Fruit fly (Drosophila melanogaster) whole organism, embryonic: ENCODE measurements around the gene CG12017.

ENCODE experiments used
- Asciz ChIP-seq: fragments of 200-800 bp; sonication (Bioruptor generic); optimal IDR thresholded peaks from 2 replicates; lab custom pipeline; 2017; ENCODE audit warnings: missing biosample characterization, mild to moderate bottlenecking, missing genetic modification characterization, missing genetic modification reagents
- Atf-2 ChIP-seq: fragments of 200-800 bp; sonication (Bioruptor generic); optimal IDR thresholded peaks from 2 replicates; lab custom pipeline; 2016; ENCODE audit warnings: missing biosample characterization, missing genetic modification characterization
- CG10654 ChIP-seq: fragments of 200-800 bp; sonication (Bioruptor generic); optimal IDR thresholded peaks from 2 replicates; lab custom pipeline; 2016; ENCODE audit warnings: missing biosample characterization, missing genetic modification characterization
- CG13287 ChIP-seq: fragments of 200-800 bp; sonication (Bioruptor generic); IDR thresholded peaks from 2 replicates; pipeline ENCODE4 v1.3.6; 2022; ENCODE audit warnings: missing biosample characterization, missing genetic modification characterization; ENCODE audit not compliant: partially characterized antibody
- CG13296 ChIP-seq: fragments of 200-800 bp; sonication (Bioruptor generic); optimal IDR thresholded peaks from 3 replicates; lab custom pipeline; 2018; ENCODE audit warnings: missing biosample characterization, mild to moderate bottlenecking, missing genetic modification characterization
- CG14014 ChIP-seq: fragments of 200-800 bp; sonication (Bioruptor generic); IDR thresholded peaks from 2 replicates; pipeline ENCODE4 v1.3.6; 2022; ENCODE audit warnings: missing biosample characterization, missing genetic modification characterization
- CG14667 ChIP-seq: fragments of 200-800 bp; sonication (Bioruptor generic); IDR thresholded peaks from 2 replicates; pipeline ENCODE4 v1.3.6; 2022; ENCODE audit warnings: missing biosample characterization, missing genetic modification characterization
- CG1529 ChIP-seq: fragments of 200-800 bp; sonication (Bioruptor generic); optimal IDR thresholded peaks from 3 replicates; lab custom pipeline; 2018; ENCODE audit warnings: missing biosample characterization, missing genetic modification characterization
- CG17912 ChIP-seq: fragments of 200-800 bp; sonication (Bioruptor generic); optimal IDR thresholded peaks from 2 replicates; lab custom pipeline; 2018; ENCODE audit warnings: missing biosample characterization, mild to moderate bottlenecking, missing genetic modification characterization
- CG31441 ChIP-seq: fragments of 200-800 bp; sonication (Bioruptor generic); IDR thresholded peaks from 2 replicates; pipeline ENCODE4 v1.3.6; 2022; ENCODE audit warnings: missing biosample characterization, missing genetic modification characterization
- CG32767 ChIP-seq: fragments of 200-800 bp; sonication (Bioruptor generic); IDR thresholded peaks from 2 replicates; pipeline ENCODE4 v1.3.6; 2022; ENCODE audit warnings: missing biosample characterization, missing genetic modification characterization
- CG3407 ChIP-seq: fragments of 200-800 bp; sonication (Bioruptor generic); optimal IDR thresholded peaks from 2 replicates; lab custom pipeline; 2018; ENCODE audit warnings: missing biosample characterization, mild to moderate bottlenecking, missing genetic modification characterization
- CG34422 ChIP-seq: fragments of 200-800 bp; sonication (Bioruptor generic); IDR thresholded peaks from 3 replicates; pipeline ENCODE4 v1.3.6; 2022; ENCODE audit warnings: missing biosample characterization, missing genetic modification characterization
- CG3995 ChIP-seq: fragments of 200-800 bp; sonication (Bioruptor generic); optimal IDR thresholded peaks from 3 replicates; lab custom pipeline; 2016; ENCODE audit warnings: missing biosample characterization, missing genetic modification characterization
- CG8290 ChIP-seq, 3 experiments: fragments of 200-800 bp; sonication (Bioruptor generic); optimal IDR thresholded peaks; 2 replicates each; lab custom pipeline; 2016 to 2019; ENCODE audit warnings: missing biosample characterization in 3 of 3, missing genetic modification characterization in 3 of 3, mild to moderate bottlenecking in 2 of 3, moderate library complexity in 1 of 3
- D19A ChIP-seq: fragments of 200-800 bp; optimal IDR thresholded peaks from 3 replicates; lab custom pipeline; 2019; ENCODE audit warnings: missing biosample characterization, mild to moderate bottlenecking, missing genetic modification characterization, moderate library complexity
- Dfd ChIP-seq, 2 experiments: fragments of >200 bp; optimal IDR thresholded peaks; 2 replicates each; lab custom pipeline; 2017; ENCODE audit warnings: missing biosample characterization in 2 of 2, missing genetic modification characterization in 2 of 2
- Dref ChIP-seq: fragments of 200-800 bp; sonication (Bioruptor generic); IDR thresholded peaks from 2 replicates; pipeline ENCODE4 v1.3.6; 2022; ENCODE audit warnings: missing biosample characterization, missing genetic modification characterization
- ERR ChIP-seq: fragments of 200-800 bp; sonication (Bioruptor generic); optimal IDR thresholded peaks from 2 replicates; lab custom pipeline; 2016; ENCODE audit warnings: missing biosample characterization, missing genetic modification characterization
- Fer1 ChIP-seq: fragments of 200-800 bp; sonication (Bioruptor generic); optimal IDR thresholded peaks from 2 replicates; lab custom pipeline; 2017; ENCODE audit warnings: missing biosample characterization, mild to moderate bottlenecking, missing genetic modification characterization
- HLH4C ChIP-seq: fragments of 200-800 bp; sonication (Bioruptor generic); IDR thresholded peaks from 3 replicates; pipeline ENCODE4 v1.3.6; 2022; ENCODE audit warnings: missing biosample characterization, missing genetic modification characterization; ENCODE audit not compliant: partially characterized antibody
- Lhr ChIP-seq: fragments of 200-800 bp; sonication (Bioruptor generic); optimal IDR thresholded peaks from 3 replicates; lab custom pipeline; 2017; ENCODE audit warnings: mild to moderate bottlenecking, missing biosample characterization, missing genetic modification reagents, missing genetic modification characterization
- MTF-1 ChIP-seq: fragments of 200-800 bp; sonication (Bioruptor generic); optimal IDR thresholded peaks from 2 replicates; lab custom pipeline; 2018; ENCODE audit warnings: missing biosample characterization, mild to moderate bottlenecking, missing genetic modification characterization, borderline replicate concordance
- Oli ChIP-seq: fragments of 200-800 bp; sonication (Bioruptor generic); optimal IDR thresholded peaks from 2 replicates; lab custom pipeline; 2018; ENCODE audit warnings: missing biosample characterization, mild to moderate bottlenecking, missing genetic modification characterization, moderate library complexity
- Spps ChIP-seq: fragments of 200-800 bp; sonication (Bioruptor generic); optimal IDR thresholded peaks from 2 replicates; lab custom pipeline; 2018; ENCODE audit warnings: missing biosample characterization, mild to moderate bottlenecking, missing genetic modification characterization
- Trl ChIP-seq, 3 experiments: fragments of >200 bp in 2 of 3; fragments of 200-800 bp in 1 of 3; sonication (Bioruptor generic) in 1 of 3; optimal IDR thresholded peaks; 2 replicates in 1 of 3; 3 replicates in 2 of 3; lab custom pipeline; 2016 to 2017; ENCODE audit warnings: missing biosample characterization in 1 of 3, missing genetic modification characterization in 1 of 3
- Xbp1 ChIP-seq: fragments of 200-800 bp; sonication (Bioruptor generic); optimal IDR thresholded peaks from 3 replicates; lab custom pipeline; 2016; ENCODE audit warnings: missing biosample characterization, mild to moderate bottlenecking, missing genetic modification characterization
- Xrp1 ChIP-seq: fragments of 200-800 bp; sonication (Bioruptor generic); IDR thresholded peaks from 2 replicates; pipeline ENCODE4 v1.3.6; 2022; ENCODE audit warnings: missing biosample characterization, missing genetic modification characterization
- ara ChIP-seq: fragments of 200-800 bp; sonication (Bioruptor generic); IDR thresholded peaks from 2 replicates; pipeline ENCODE4 v1.3.6; 2022; ENCODE audit warnings: missing biosample characterization, missing genetic modification characterization
- ase ChIP-seq: fragments of 200-800 bp; sonication (Bioruptor generic); IDR thresholded peaks from 3 replicates; pipeline ENCODE4 v1.3.6; 2022; ENCODE audit warnings: missing biosample characterization, missing genetic modification characterization
- bigmax ChIP-seq: fragments of 200-800 bp; sonication (Bioruptor generic); optimal IDR thresholded peaks from 2 replicates; lab custom pipeline; 2018; ENCODE audit warnings: missing biosample characterization, mild to moderate bottlenecking, missing genetic modification characterization
- chn ChIP-seq: fragments of 200-800 bp; sonication (Bioruptor generic); optimal IDR thresholded peaks from 2 replicates; lab custom pipeline; 2016; ENCODE audit warnings: missing biosample characterization, missing genetic modification characterization
- ci ChIP-seq: fragments of 200-800 bp; sonication (Bioruptor generic); IDR thresholded peaks from 3 replicates; pipeline ENCODE4 v1.3.6; 2022; ENCODE audit warnings: missing biosample characterization, missing genetic modification characterization
- dan ChIP-seq: fragments of 200-800 bp; sonication (Bioruptor generic); IDR thresholded peaks from 2 replicates; pipeline ENCODE4 v1.3.6; 2022; ENCODE audit warnings: missing biosample characterization, missing genetic modification characterization
- dpn ChIP-seq, 2 experiments: fragments of 200-800 bp; sonication (Bioruptor generic); optimal IDR thresholded peaks; 3 replicates each; lab custom pipeline; 2016; ENCODE audit warnings: missing biosample characterization in 2 of 2, missing genetic modification characterization in 2 of 2
- ind ChIP-seq: fragments of 200-800 bp; sonication (Bioruptor generic); optimal IDR thresholded peaks from 3 replicates; lab custom pipeline; 2016; ENCODE audit warnings: missing biosample characterization, missing genetic modification characterization
- klu ChIP-seq: fragments of 200-800 bp; sonication (Bioruptor generic); IDR thresholded peaks from 2 replicates; pipeline ENCODE4 v1.3.6; 2022; ENCODE audit warnings: missing biosample characterization, missing genetic modification characterization
- mld ChIP-seq: fragments of 200-800 bp; sonication (Bioruptor generic); IDR thresholded peaks from 3 replicates; pipeline ENCODE4 v1.3.6; 2022; ENCODE audit warnings: missing biosample characterization, missing genetic modification characterization; ENCODE audit not compliant: partially characterized antibody
- odd ChIP-seq: fragments of 200-800 bp; sonication (Bioruptor generic); optimal IDR thresholded peaks from 2 replicates; lab custom pipeline; 2017; ENCODE audit warnings: missing biosample characterization, mild to moderate bottlenecking, missing genetic modification characterization
- onecut ChIP-seq: fragments of 200-800 bp; sonication (Bioruptor generic); IDR thresholded peaks from 2 replicates; pipeline ENCODE4 v1.3.6; 2022; ENCODE audit warnings: missing biosample characterization, missing genetic modification characterization
- pfk ChIP-seq: fragments of 200-800 bp; sonication (Bioruptor generic); optimal IDR thresholded peaks from 2 replicates; lab custom pipeline; 2018; ENCODE audit warnings: missing biosample characterization, mild to moderate bottlenecking, missing genetic modification characterization, moderate library complexity
- pros ChIP-seq: fragments of 200-800 bp; sonication (Bioruptor generic); optimal IDR thresholded peaks from 3 replicates; lab custom pipeline; 2019; ENCODE audit warnings: missing biosample characterization, mild to moderate bottlenecking, missing genetic modification characterization, moderate library complexity
- repo ChIP-seq: fragments of 200-800 bp; sonication (Bioruptor generic); optimal IDR thresholded peaks from 2 replicates; lab custom pipeline; 2016; ENCODE audit warnings: missing biosample characterization, missing genetic modification characterization
- rib ChIP-seq: fragments of 200-800 bp; sonication (Bioruptor generic); IDR thresholded peaks from 2 replicates; pipeline ENCODE4 v1.3.6; 2022; ENCODE audit warnings: missing biosample characterization, missing genetic modification characterization
- run ChIP-seq: fragments of 200-800 bp; sonication (Bioruptor generic); optimal IDR thresholded peaks from 3 replicates; lab custom pipeline; 2018; ENCODE audit warnings: missing biosample characterization, mild to moderate bottlenecking, missing genetic modification characterization
- sc ChIP-seq, 3 experiments: fragments of >200 bp in 2 of 3; fragments of 200-800 bp in 1 of 3; sonication (Bioruptor generic) in 1 of 3; optimal IDR thresholded peaks; 2 replicates in 2 of 3; 3 replicates in 1 of 3; lab custom pipeline; 2017; ENCODE audit warnings: mild to moderate bottlenecking in 1 of 3, missing biosample characterization in 1 of 3, missing genetic modification characterization in 1 of 3, missing genetic modification reagents in 1 of 3
- sisA ChIP-seq: fragments of 200-800 bp; sonication (Bioruptor generic); IDR thresholded peaks from 2 replicates; pipeline ENCODE4 v1.3.6; 2022; ENCODE audit warnings: missing biosample characterization, missing genetic modification characterization
- tio ChIP-seq: fragments of 200-800 bp; sonication (Bioruptor generic); optimal IDR thresholded peaks from 2 replicates; lab custom pipeline; 2017; ENCODE audit warnings: missing biosample characterization, missing genetic modification characterization, inconsistent platforms
- ttk ChIP-seq: fragments of 200-800 bp; sonication (Bioruptor generic); IDR thresholded peaks from 2 replicates; pipeline ENCODE4 v2.1.2; 2022; ENCODE audit warnings: missing biosample characterization, missing genetic modification characterization
- zen2 ChIP-seq: fragments of 200-800 bp; sonication (Bioruptor generic); IDR thresholded peaks from 3 replicates; pipeline ENCODE4 v1.3.6; 2022; ENCODE audit warnings: missing biosample characterization, missing genetic modification characterization; ENCODE audit not compliant: partially characterized antibody

CG12017 gene

DNA sequence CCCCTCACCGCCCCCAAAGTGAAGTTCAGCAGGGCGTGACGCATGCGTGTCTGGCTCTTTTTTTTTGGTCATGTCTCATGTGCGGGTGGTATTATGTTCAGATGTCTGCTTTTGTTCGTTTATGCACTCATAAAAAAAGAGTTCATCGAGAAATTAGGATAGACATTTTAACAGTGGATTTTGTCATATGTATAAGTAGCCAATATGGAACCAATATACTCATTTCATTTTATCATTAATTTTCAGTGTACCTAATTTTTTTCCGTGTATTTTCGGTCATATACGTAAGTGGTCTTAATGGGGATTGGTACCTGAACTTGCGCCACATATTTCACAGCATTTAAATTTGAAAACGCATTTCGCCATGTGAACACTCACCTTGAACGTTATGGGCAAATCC, 20.3 kb downstream of the CG12017 start (continued):
- TF ChIP-seq Lhr (GFP tag; lab: Kevin White, UChicago) (no peak), dpn (GFP tag; optimal IDR thresholded peaks at IDR 0.05; lab: Kevin White, UChicago) (peak; percentile 20 to 58), CG31441 (GFP tag; lab: Robert Waterston, UW) (peak; percentile 81), Dfd (GFP tag; optimal IDR thresholded peaks at IDR 0.05; lab: Kevin White, UChicago) (no peak), ttk (GFP tag; lab: Robert Waterston, UW) (peak; percentile 73), CG14667 (GFP tag; lab: Robert Waterston, UW) (peak; percentile 56), tio (GFP tag; lab: Kevin White, UChicago) (peak; percentile 25), Atf-2 (GFP tag; lab: Kevin White, UChicago) (no peak), pfk (GFP tag; lab: Kevin White, UChicago) (no peak), onecut (GFP tag; lab: Robert Waterston, UW) (peak; percentile 30; the same call in 1 of the 2 replicates), zen2 (no peak), Xbp1 (GFP tag; lab: Kevin White, UChicago) (peak; percentile 49), ERR (GFP tag; lab: Kevin White, UChicago) (no peak), sc (optimal IDR thresholded peaks at IDR 0.05; lab: Kevin White, UChicago) (no peak), sc (GFP tag; optimal IDR thresholded peaks at IDR 0.05; lab: Kevin White, UChicago) (peak; percentile 4), rib (no peak), MTF-1 (GFP tag; lab: Kevin White, UChicago) (peak; percentile 22), repo (peak; percentile 55), CG13287 (no peak), pros (GFP tag; lab: Kevin White, UChicago) (no peak), run (tag; lab: Kevin White, UChicago) (no peak), chn (GFP tag; lab: Kevin White, UChicago) (peak; percentile 15), CG1529 (GFP tag; lab: Kevin White, UChicago) (peak; percentile 28), klu (no peak), CG34422 (GFP tag; lab: Robert Waterston, UW) (peak; percentile 63; the same call in 1 of the 3 replicates), Fer1 (GFP tag; lab: Kevin White, UChicago) (no peak), CG10654 (GFP tag; lab: Kevin White, UChicago) (peak; percentile 49), CG3407 (peak; percentile 41), ind (GFP tag; lab: Kevin White, UChicago) (peak; percentile 69), Xrp1 (peak; percentile 78), Asciz (GFP tag; lab: Kevin White, UChicago) (peak; percentile 67), Spps (tag; lab: Kevin White, UChicago) (peak; percentile 70), D19A (tag; lab: Kevin White, UChicago) (peak; percentile 52), CG14014 (GFP tag; lab: Robert Waterston, UW) (peak; percentile 72; the same call in 1 of the 2 replicates), Dref (GFP tag; lab: Robert Waterston, UW) (no peak), CG13296 (no peak), odd (no peak), sisA (GFP tag; lab: Robert Waterston, UW) (peak; percentile 63), CG8290 (GFP tag; optimal IDR thresholded peaks at IDR 0.05; lab: Kevin White, UChicago) (no peak), CG8290 (tag; optimal IDR thresholded peaks at IDR 0.05; lab: Kevin White, UChicago) (no peak), ase (GFP tag; lab: Robert Waterston, UW) (peak; percentile 46; the same call in 1 of the 3 replicates), ci (GFP tag; lab: Robert Waterston, UW) (peak; percentile 81), mld (GFP tag; lab: Robert Waterston, UW) (no peak), HLH4C (GFP tag; lab: Robert Waterston, UW) (no peak), bigmax (GFP tag; lab: Kevin White, UChicago) (no peak), Oli (tag; lab: Kevin White, UChicago) (peak; percentile 44), Trl (optimal IDR thresholded peaks at IDR 0.05; lab: Kevin White, UChicago) (no peak), Trl (GFP tag; optimal IDR thresholded peaks at IDR 0.05; lab: Kevin White, UChicago) (peak; percentile 3), CG3995 (GFP tag; lab: Kevin White, UChicago) (no peak), CG17912 (no peak), dan (GFP tag; lab: Robert Waterston, UW) (no peak), ara (GFP tag; lab: Robert Waterston, UW) (peak; percentile 71), CG32767 (GFP tag; lab: Robert Waterston, UW) (peak; percentile 55; the same call in 1 of the 2 replicates)
